Worm (Caenorhabditis elegans) whole organism, dauer: ENCODE results near the gene srt-52.

ENCODE experiments used
- unc-62 ChIP-seq: sonication (generic microtip); optimal IDR thresholded peaks from 2 replicates; lab custom pipeline; 2017; ENCODE audit warnings: missing biosample characterization, missing genetic modification reagents, missing genetic modification characterization

srt-52 gene

DNA sequence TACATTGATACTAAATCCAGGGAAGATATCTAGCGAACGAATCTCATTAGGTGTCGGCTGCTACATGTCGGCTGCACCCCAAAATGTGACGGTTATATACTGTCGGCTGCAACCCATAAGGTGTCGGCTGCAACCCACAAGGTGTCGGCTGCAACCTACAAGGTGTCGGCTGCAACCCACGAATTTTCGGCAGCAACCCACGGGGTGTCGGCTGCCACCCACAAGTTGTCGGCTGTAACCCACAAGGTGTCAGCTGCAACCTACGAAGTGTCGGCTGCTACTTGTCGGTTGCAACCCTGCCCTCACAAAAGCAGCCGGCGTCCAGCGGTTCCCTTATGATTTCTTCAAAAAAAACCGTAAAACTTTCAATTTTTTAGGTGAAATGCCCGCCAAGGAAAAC, 26.0 kb downstream of the srt-52 start:
- no peak for TF ChIP-seq unc-62 (GFP tag; lab: Kevin White, UChicago)

- TF ChIP-seq unc-62 (GFP tag; lab: Kevin White, UChicago), result no peak
These were observed 27.6 kb downstream of the srt-52 start for ce11 chrV:28270-28669.

ce11 chrV:27604-28003, 28.2 kb downstream of the srt-52 start:
- no peak for TF ChIP-seq unc-62 (GFP tag; lab: Kevin White, UChicago)

- no peak for TF ChIP-seq unc-62 (GFP tag; lab: Kevin White, UChicago)
These were observed 31.7 kb downstream of the srt-52 start for ce11 chrV:24181-24580.

DNA sequence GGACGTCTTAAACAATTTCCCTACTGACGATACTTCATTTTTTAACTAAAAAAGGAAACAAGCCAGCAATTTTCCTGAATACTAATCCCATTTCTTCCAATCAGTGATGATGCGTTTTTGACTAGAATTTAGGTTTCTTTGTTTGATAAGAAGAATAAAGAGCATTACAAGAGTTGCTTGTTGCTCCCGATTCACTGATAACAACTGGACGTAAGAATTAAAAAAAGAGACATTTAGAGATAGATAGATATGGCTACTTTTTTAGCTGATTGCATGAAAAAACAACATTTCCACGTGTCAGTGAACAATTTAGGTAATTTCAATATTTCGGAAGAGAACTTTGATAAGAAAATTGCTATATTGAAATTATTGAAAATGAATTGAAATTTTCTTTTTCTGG, 34.0 kb downstream of the srt-52 start:
- TF ChIP-seq unc-62 (GFP tag; lab: Kevin White, UChicago), result no peak

DNA sequence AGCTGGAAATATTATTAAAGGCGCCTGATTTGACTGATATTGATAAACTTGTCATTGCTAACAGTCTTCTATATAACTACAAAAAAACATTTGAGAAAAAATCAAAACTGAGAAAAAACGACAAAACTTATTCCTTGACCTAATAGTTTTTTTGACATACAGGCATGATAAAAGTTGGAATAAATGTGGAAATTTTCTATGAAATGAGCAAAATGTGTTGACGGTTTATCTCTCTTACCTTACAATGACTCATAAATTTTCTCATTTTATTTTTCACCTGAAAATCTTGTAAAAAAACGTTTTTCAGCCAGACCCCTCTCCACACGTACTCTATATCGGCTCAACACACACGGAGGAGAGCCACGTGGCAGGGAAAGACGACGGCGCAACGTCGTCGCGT, 35.3 kb downstream of the srt-52 start, which contains the start of gene egl-8:
Gene egl-8, plus strand, starts transcription at position 301 of the 400 bp plus-strand sequence.
- no peak for TF ChIP-seq unc-62 (GFP tag; lab: Kevin White, UChicago)

ce11 chrV:16067-16845, 39.6 kb downstream of the srt-52 start:
- TF ChIP-seq unc-62 (GFP tag; lab: Kevin White, UChicago), result no peak

ce11 chrV:11708-12107, 44.1 kb downstream of the srt-52 start:
- no peak for TF ChIP-seq unc-62 (GFP tag; lab: Kevin White, UChicago)

DNA sequence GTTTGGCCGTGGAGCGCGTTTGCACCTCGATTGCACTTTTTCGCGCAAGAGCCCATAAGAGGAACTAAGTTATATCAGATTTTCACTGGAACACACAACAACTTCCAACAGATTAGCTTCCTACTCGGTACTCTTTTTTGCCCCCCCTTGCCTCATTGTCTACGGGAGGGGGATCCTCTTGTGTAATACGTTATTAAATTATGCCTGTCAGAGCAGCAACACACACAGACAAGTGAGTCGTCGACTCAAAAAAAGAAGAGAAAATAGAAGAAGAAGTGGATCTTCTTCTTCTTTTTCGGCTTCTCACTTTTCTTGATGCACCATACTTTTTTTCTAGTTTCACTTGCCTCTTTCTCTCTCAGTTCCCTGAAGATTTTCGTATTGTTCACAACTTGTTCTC, 44.7 kb downstream of the srt-52 start:
- no peak for TF ChIP-seq unc-62 (GFP tag; lab: Kevin White, UChicago)

ce11 chrV:8716-9246, 47.1 kb downstream of the srt-52 start, which contains the start of gene B0348.10:
Gene B0348.10 (minus strand): TSS chrV:8739.
- no peak for TF ChIP-seq unc-62 (GFP tag; lab: Kevin White, UChicago)

- TF ChIP-seq unc-62 (GFP tag; lab: Kevin White, UChicago), result no peak
These were observed 47.9 kb downstream of the srt-52 start, which contains the start of gene ife-3 for ce11 chrV:7778-8445. Gene ife-3 (minus strand): TSS chrV:7828.

DNA sequence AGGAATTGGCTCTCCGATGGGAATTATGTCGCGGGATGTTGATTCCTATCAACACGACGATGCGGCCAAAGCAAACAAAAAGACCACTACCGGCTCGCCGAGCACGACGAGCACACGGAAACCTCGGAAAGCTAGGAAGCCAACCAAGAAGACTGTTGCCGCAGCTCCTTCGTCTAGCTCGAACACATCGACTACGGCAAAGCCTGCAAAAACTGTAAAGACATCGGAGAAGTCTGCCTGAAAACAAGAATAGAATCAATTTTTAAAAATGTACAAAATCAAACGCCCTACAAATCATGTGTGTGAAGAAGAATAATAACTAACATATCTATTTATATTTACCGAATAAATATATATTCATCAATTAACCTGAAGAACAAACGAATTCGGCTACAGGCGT, 49.6 kb downstream of the srt-52 start:
- TF ChIP-seq unc-62 (GFP tag; lab: Kevin White, UChicago), result no peak

DNA sequence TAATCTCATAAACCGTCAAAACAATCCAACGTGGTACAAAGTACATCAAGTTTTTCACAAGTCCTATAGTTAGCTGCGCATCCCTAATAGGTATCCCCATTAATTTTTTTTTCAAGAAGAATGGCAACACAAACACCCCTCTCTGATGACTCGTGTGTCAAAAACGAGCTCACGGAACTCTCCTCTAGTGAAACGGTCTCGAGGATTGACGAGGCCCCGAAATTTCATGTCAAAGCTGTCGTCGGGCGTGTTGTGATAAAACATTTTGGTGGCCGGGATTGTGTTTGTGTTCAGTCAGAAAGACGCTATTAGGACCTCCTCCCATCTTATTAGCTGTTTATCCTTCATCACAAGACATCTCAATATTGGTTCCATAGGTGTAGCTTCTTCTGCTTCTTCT, 54.5 kb downstream of the srt-52 start, which contains the start of gene idpp-2:
Gene idpp-2, plus strand, starts transcription at position 301 of the 400 bp plus-strand sequence.
- no peak for TF ChIP-seq unc-62 (GFP tag; lab: Kevin White, UChicago)
